Worm (Caenorhabditis elegans) whole organism, midembryonic: ENCODE measurements around the gene F07C6.2.

Experiments
- T22C8.4 ChIP-seq: fragments of 200-800 bp; sonication (Bioruptor generic); IDR thresholded peaks from 2 replicates; pipeline ENCODE4 v1.3.6; 2022; ENCODE audit warnings: missing genetic modification characterization, missing compliant biosample characterization
- flt-1 ChIP-seq: fragments of 200-800 bp; sonication (Bioruptor generic); IDR thresholded peaks from 2 replicates; pipeline ENCODE4 v1.3.6; 2022; ENCODE audit warnings: missing genetic modification characterization, missing compliant biosample characterization
- ref-1 ChIP-seq: fragments of 200-800 bp; sonication (Bioruptor generic); conservative IDR thresholded peaks from 2 replicates; pipeline ENCODE4 v1.3.6; 2022; ENCODE audit warnings: missing genetic modification reagents, missing genetic modification characterization, missing compliant biosample characterization
- tab-1 ChIP-seq: fragments of 200-800 bp; sonication (Bioruptor generic); IDR thresholded peaks from 2 replicates; pipeline ENCODE4 v1.3.6; 2022; ENCODE audit warnings: missing genetic modification characterization, missing compliant biosample characterization

DNA sequence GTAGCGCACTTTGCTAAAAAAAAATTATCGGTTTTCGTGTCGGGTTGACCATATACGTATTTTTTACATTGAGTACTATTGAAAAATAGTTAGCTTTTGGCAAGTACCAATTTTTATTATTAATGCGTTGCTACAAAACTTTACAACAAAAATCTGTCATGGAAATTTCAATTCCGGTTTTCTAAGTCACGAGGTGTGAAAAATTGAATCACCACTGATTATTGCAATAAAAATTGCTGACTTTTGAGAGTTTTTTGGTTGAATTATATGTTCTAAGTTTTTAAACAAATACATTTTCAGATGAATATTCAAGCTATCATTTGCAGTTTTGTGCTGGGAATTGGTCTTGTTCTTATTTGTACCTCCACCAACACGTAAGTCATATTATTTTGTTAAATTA lies at the start of gene F07C6.2:
- TF ChIP-seq flt-1 (no peak), ref-1 (no peak), tab-1 (GFP tag; lab: Robert Waterston, UW) (no peak), T22C8.4 (no peak)
